Worm (Caenorhabditis elegans): ENCODE measurements around the gene srlf-5.

srlf-5 gene

DNA sequence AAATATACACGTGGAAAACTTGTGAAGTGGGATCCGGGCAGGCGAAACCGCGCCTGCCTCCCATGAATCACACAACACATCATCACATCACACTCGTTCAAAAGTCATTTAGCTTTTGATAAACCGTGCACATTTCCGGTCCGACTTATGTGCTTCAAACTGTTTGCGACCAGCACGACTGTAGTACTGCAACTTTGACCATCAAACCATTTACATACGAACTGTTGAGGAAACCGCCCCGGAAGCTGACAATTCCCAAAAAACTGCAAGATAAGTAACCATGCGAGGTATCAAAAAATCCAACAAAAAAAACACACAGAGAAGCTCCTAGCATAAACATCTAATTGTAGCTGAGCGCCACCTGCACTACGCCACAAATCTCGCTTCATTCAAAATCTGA lies 46.2 kb upstream of the srlf-5 start:
- TF ChIP-seq akir-1 (GFP tag; optimal IDR thresholded peaks at IDR 0.05), result no peak
- no peak for TF ChIP-seq C17E4.6 (GFP tag; IDR thresholded peaks at IDR 0.05)
- TF ChIP-seq die-1 (tag; optimal IDR thresholded peaks at IDR 0.05), result no peak
- TF ChIP-seq madf-8 (GFP tag; conservative IDR thresholded peaks at IDR 0.05), result no peak
- no peak for TF ChIP-seq ztf-18 (tag; optimal IDR thresholded peaks at IDR 0.05)
- no peak for TF ChIP-seq Y95B8A.8 (GFP tag; IDR thresholded peaks at IDR 0.05)
- no peak for TF ChIP-seq madf-6 (GFP tag; IDR thresholded peaks at IDR 0.05)
- no peak for TF ChIP-seq efl-1 (GFP tag; optimal IDR thresholded peaks at IDR 0.05)

DNA sequence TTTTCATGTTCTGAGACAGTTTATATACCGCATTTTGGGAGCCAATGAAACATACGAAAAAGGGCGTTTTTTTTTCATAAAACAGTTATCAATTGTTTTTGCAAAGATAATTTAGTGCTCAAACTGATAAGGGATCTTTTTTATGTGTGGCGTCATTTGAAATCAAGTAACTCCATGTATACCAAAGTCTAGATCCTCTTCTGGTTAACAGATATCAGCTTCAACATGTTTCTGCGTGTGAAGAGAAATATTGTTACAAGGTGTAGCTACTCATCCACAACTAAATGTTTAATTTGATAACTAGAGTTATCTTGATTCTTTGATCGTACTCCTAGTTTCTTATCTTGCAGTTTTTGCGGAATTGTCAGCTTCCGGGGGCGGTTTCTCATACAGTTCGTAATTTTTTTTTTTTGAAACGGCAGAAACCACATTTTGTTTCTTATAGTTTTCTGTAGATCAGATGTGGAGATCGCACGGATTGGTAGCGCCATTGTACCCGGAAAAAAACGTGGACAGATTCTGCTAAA lies 45.5 kb upstream of the srlf-5 start:
- TF ChIP-seq aptf-2 (GFP tag; conservative IDR thresholded peaks at IDR 0.05) (no peak), nhr-80 (tag; optimal IDR thresholded peaks at IDR 0.05) (peak; percentile 59)

DNA sequence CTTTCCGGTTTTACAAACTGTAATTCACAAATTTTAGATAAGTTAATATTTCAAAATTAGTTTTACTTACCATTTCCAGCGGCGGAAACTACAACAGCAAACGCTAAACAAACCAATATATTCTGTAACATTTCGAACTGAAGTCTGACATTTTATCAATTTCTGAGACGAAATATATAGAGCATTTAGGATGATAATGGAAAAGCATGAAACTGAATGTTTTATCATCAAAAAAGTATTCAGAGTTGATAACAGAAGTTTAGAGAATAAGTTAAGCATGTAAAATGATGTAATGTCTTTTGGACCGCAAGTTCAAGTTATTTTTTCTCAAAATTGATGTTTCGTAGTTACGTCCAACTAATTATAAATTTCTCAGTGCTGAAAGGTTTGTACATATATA lies 42.6 kb upstream of the srlf-5 start, which contains the start of gene F55G11.2:
Gene F55G11.2, minus strand, starts transcription at position 149 of the 400 bp plus-strand sequence.
- TF ChIP-seq D2030.7 (GFP tag; IDR thresholded peaks at IDR 0.05), result no peak
- TF ChIP-seq nhr-80 (tag; optimal IDR thresholded peaks at IDR 0.05), result peak; percentile 55
- no peak for TF ChIP-seq lsy-27 (tag; optimal IDR thresholded peaks at IDR 0.05; ENCODE audit: borderline replicate concordance, insufficient read depth)

DNA sequence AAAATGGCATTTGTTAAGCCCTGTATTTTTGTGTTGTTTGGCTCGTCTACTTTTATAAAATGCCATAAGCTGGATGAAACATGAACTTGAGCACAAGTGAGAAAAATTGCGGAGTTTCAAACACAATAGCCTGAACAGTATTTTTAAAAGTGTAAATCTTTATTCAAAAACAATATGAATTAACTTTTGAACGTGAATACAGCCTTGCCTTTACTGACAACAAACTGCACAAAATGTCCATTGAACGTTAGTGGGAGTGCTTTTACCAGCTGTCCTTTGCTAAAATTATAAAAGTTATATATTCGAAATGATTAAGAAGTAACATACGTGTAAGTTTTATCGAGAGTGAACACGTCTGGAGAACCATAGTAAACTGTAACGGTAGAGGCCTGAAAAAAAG lies 40.8 kb upstream of the srlf-5 start:
- no peak for TF ChIP-seq snpc-4 (GFP tag; optimal IDR thresholded peaks at IDR 0.05)
- TF ChIP-seq snpc-4 (tag; optimal IDR thresholded peaks at IDR 0.05), result no peak
- no peak for TF ChIP-seq madf-6 (GFP tag; IDR thresholded peaks at IDR 0.05)
- no peak for TF ChIP-seq egl-44 (GFP tag; IDR thresholded peaks at IDR 0.05)
- no peak for TF ChIP-seq sdz-38 (tag; optimal IDR thresholded peaks at IDR 0.05)
- no peak for TF ChIP-seq mel-28 (tag; optimal IDR thresholded peaks at IDR 0.05; ENCODE audit: borderline replicate concordance)
- no peak for TF ChIP-seq lin-54 (GFP tag; optimal IDR thresholded peaks at IDR 0.05)
- TF ChIP-seq ztf-28 (GFP tag; IDR thresholded peaks at IDR 0.05), result no peak
- no peak for TF ChIP-seq dpl-1 (GFP tag; optimal IDR thresholded peaks at IDR 0.05)
- no peak for TF ChIP-seq B0336.3 (GFP tag; IDR thresholded peaks at IDR 0.05)
- no peak for TF ChIP-seq ztf-22 (GFP tag; optimal IDR thresholded peaks at IDR 0.05)

DNA sequence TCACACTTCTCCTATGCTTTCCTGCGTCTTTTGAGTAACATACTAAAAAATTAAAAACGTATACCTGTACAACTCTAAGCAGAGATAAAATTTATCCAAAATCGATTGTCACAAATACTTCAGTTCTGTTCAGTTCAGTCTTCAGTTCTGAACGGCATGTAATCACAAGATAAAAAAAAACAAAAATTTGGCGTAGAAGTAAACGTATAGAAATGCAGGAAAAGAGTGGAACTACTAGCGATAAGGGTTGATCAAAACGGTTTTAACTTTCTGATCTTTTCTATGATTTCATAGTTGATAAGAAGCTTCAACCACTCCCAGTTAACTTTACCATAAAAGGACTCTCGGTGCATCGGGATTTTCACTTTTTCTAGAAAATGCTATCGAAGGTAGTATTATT lies 38.5 kb upstream of the srlf-5 start, which contains the start of gene dod-22:
Gene dod-22, plus strand, starts transcription at position 301 of the 400 bp plus-strand sequence.
- TF ChIP-seq tbp1 (GFP tag; optimal IDR thresholded peaks at IDR 0.05), result no peak
- TF ChIP-seq aptf-2 (GFP tag; conservative IDR thresholded peaks at IDR 0.05), result no peak

DNA sequence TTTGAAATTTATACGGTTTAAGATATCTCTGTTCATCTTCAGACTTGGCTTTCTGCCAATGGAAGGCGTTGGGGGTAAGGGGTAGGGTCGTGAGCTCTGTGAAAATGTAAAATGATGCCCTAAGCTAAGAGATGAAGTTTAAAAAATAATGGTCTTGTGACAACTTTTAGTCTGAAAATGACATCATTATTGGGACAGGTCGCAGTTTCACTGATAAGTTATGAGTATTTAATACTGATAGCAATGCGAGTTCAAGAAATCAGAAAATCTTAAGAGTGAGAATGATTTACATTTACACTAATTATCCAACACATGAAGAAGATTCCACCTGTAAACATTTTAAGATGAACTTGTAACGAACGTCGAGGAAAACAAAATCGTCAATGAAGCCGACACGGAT lies 38.1 kb upstream of the srlf-5 start:
- TF ChIP-seq nhr-80 (tag; optimal IDR thresholded peaks at IDR 0.05) (peak; percentile 5), aptf-2 (GFP tag; conservative IDR thresholded peaks at IDR 0.05) (no peak), attf-3 (GFP tag; conservative IDR thresholded peaks at IDR 0.05) (no peak), lin-54 (GFP tag; optimal IDR thresholded peaks at IDR 0.05) (no peak)

DNA sequence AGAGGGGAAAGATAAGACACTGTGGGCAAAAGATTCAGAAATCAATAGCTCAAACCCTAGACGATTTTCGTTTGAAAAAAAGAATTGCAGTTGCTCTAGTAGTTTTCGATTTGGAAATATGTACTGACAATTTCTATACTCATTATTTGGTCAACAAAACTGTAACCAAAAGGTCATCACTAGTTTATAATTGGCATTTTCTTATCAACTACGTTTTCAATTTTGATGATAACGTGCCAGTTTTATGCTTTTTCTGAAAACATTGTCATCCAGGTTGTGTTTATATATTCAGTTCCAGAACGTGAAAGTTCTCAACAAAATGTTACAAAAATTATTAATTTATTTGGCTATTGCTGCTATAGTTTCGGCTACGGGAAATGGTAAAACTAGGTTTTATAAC lies 36.0 kb upstream of the srlf-5 start, which contains the start of gene F55G11.8:
Gene F55G11.8, plus strand, starts transcription at position 245 of the 400 bp plus-strand sequence.
- TF ChIP-seq nhr-90 (tag; optimal IDR thresholded peaks at IDR 0.05) (no peak), nhr-80 (tag; optimal IDR thresholded peaks at IDR 0.05) (peak; percentile 34)

DNA sequence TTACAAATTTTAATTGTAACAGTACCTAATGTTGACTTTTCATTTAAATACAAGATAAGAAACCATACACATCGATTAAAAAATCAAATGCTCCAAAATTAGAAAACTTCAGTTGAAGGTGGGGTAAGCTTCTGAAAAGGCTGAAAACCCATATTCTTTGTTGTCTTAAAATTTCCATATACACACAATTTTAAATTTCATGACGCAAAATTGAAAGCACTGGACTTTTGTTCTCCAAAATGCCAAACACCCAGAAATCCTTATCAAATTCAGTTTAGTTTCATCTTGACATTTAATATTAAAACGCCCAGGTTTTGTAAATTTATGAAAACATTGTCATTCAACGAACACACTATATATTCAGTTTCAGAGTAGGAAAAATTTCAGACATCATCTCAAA lies 33.6 kb upstream of the srlf-5 start, which contains the start of gene F55G11.7:
Gene F55G11.7, plus strand, starts transcription at position 301 of the 400 bp plus-strand sequence.
- TF ChIP-seq efl-1 (GFP tag; optimal IDR thresholded peaks at IDR 0.05) (no peak), repo-1 (tag; optimal IDR thresholded peaks at IDR 0.05) (no peak), xnd-1 (tag; optimal IDR thresholded peaks at IDR 0.05) (no peak)

Measured in whole organism, young adult.